Fruit fly (Drosophila melanogaster): ENCODE results near the gene Alp9.

Gene Alp9

dm6 chr3L:5638542-5639045 is 43.3 kb downstream of the Alp9 start:
- TF ChIP-seq usp (GFP tag; optimal IDR thresholded peaks at IDR 0.05) = no peak
- no peak for TF ChIP-seq CG8478 (optimal IDR thresholded peaks at IDR 0.05)
- no peak for TF ChIP-seq pan (optimal IDR thresholded peaks at IDR 0.05)
- no peak for TF ChIP-seq psq (optimal IDR thresholded peaks at IDR 0.05)
- no peak for TF ChIP-seq Dll (optimal IDR thresholded peaks at IDR 0.05)
- no peak for TF ChIP-seq EcR (GFP tag; optimal IDR thresholded peaks at IDR 0.05)

dm6 chr3L:5639474-5639873 is 44.1 kb downstream of the Alp9 start:
- TF ChIP-seq usp (GFP tag; optimal IDR thresholded peaks at IDR 0.05) (no peak), EcR (GFP tag; optimal IDR thresholded peaks at IDR 0.05) (peak in 1 of 2 experiments; percentile 50), pan (optimal IDR thresholded peaks at IDR 0.05) (no peak), Dll (optimal IDR thresholded peaks at IDR 0.05) (no peak)

- TF ChIP-seq usp (GFP tag; optimal IDR thresholded peaks at IDR 0.05) = no peak
- no peak for TF ChIP-seq EcR (GFP tag; optimal IDR thresholded peaks at IDR 0.05)
- TF ChIP-seq Dll (optimal IDR thresholded peaks at IDR 0.05) = no peak
- no peak for TF ChIP-seq pan (optimal IDR thresholded peaks at IDR 0.05)
- no peak for TF ChIP-seq psq (optimal IDR thresholded peaks at IDR 0.05)
- no peak for TF ChIP-seq CG8478 (optimal IDR thresholded peaks at IDR 0.05)
Measured at dm6 chr3L:5640689-5641088, 45.3 kb downstream of the Alp9 start.

- TF ChIP-seq CG8478 (optimal IDR thresholded peaks at IDR 0.05) = no peak
- no peak for TF ChIP-seq usp (GFP tag; optimal IDR thresholded peaks at IDR 0.05)
- no peak for TF ChIP-seq psq (optimal IDR thresholded peaks at IDR 0.05)
- TF ChIP-seq Dll (optimal IDR thresholded peaks at IDR 0.05) = no peak
- no peak for TF ChIP-seq EcR (GFP tag; optimal IDR thresholded peaks at IDR 0.05)
- no peak for TF ChIP-seq pan (optimal IDR thresholded peaks at IDR 0.05)
Measured at dm6 chr3L:5641120-5641519, 45.8 kb downstream of the Alp9 start.

- TF ChIP-seq pan (optimal IDR thresholded peaks at IDR 0.05) = no peak
- no peak for TF ChIP-seq CG8478 (optimal IDR thresholded peaks at IDR 0.05)
- TF ChIP-seq EcR (GFP tag; optimal IDR thresholded peaks at IDR 0.05) = no peak
- no peak for TF ChIP-seq psq (optimal IDR thresholded peaks at IDR 0.05)
- no peak for TF ChIP-seq Dll (optimal IDR thresholded peaks at IDR 0.05)
- TF ChIP-seq usp (GFP tag; optimal IDR thresholded peaks at IDR 0.05) = no peak
Measured at dm6 chr3L:5641547-5641946, 46.2 kb downstream of the Alp9 start.

dm6 chr3L:5642837-5643236 is 47.5 kb downstream of the Alp9 start:
- TF ChIP-seq EcR (GFP tag; optimal IDR thresholded peaks at IDR 0.05) (no peak), CG8478 (optimal IDR thresholded peaks at IDR 0.05) (no peak)

dm6 chr3L:5643733-5644132 is 48.4 kb downstream of the Alp9 start:
- no peak for TF ChIP-seq usp (GFP tag; optimal IDR thresholded peaks at IDR 0.05)
- no peak for TF ChIP-seq EcR (GFP tag; optimal IDR thresholded peaks at IDR 0.05)
- TF ChIP-seq Dll (optimal IDR thresholded peaks at IDR 0.05) = no peak
- TF ChIP-seq CG8478 (optimal IDR thresholded peaks at IDR 0.05) = no peak
- no peak for TF ChIP-seq pan (optimal IDR thresholded peaks at IDR 0.05)
- no peak for TF ChIP-seq psq (optimal IDR thresholded peaks at IDR 0.05)

All from whole organism.